Worm (Caenorhabditis elegans) whole organism, L3 larva: ENCODE data around the gene C09B9.4.

Experiments used
- ama-1 ChIP-seq: fragments of 150-350 bp; optimal IDR thresholded peaks from 2 replicates; lab custom pipeline; 2018
- ceh-28 ChIP-seq: fragments of 150-350 bp; optimal IDR thresholded peaks from 2 replicates; lab custom pipeline; 2014; ENCODE audit warnings: missing biosample characterization, missing genetic modification reagents, missing genetic modification characterization
- ceh-82 ChIP-seq: fragments of 150-350 bp; optimal IDR thresholded peaks from 2 replicates; lab custom pipeline; 2014; ENCODE audit warnings: missing biosample characterization, missing genetic modification characterization
- ceh-9 ChIP-seq: sonication (generic microtip); optimal IDR thresholded peaks from 2 replicates; lab custom pipeline; 2018; ENCODE audit warnings: missing biosample characterization, missing genetic modification characterization
- daf-12 ChIP-seq: fragments of 150-350 bp; optimal IDR thresholded peaks from 2 replicates; lab custom pipeline; 2014; ENCODE audit warnings: missing biosample characterization, missing genetic modification reagents, missing genetic modification characterization
- egl-27 ChIP-seq: sonication (generic microtip); optimal IDR thresholded peaks from 4 replicates; lab custom pipeline; 2017; ENCODE audit warnings: missing biosample characterization, missing genetic modification reagents, missing genetic modification characterization
- egl-5 ChIP-seq: fragments of 150-350 bp; optimal IDR thresholded peaks from 2 replicates; lab custom pipeline; 2017; ENCODE audit warnings: missing biosample characterization, missing genetic modification reagents, missing genetic modification characterization, inconsistent platforms
- elt-1 ChIP-seq: fragments of 150-350 bp; optimal IDR thresholded peaks from 2 replicates; lab custom pipeline; 2014; ENCODE audit warnings: missing biosample characterization, missing genetic modification characterization
- elt-2 ChIP-seq: sonication (generic microtip); optimal IDR thresholded peaks from 2 replicates; lab custom pipeline; 2016; ENCODE audit warnings: missing genetic modification reagents, mild to moderate bottlenecking, missing genetic modification characterization, missing compliant biosample characterization
- elt-3 ChIP-seq, 3 experiments: fragments of 150-350 bp in 1 of 3; sonication (generic microtip) in 2 of 3; optimal IDR thresholded peaks; 2 replicates in 2 of 3; 4 replicates in 1 of 3; lab custom pipeline; 2014 to 2017; ENCODE audit warnings: missing biosample characterization in 3 of 3, missing genetic modification characterization in 3 of 3
- eor-1 ChIP-seq, 2 experiments: fragments of 150-350 bp; optimal IDR thresholded peaks; 2 replicates each; lab custom pipeline; 2014 to 2018; ENCODE audit warnings: missing biosample characterization in 2 of 2, missing genetic modification characterization in 2 of 2
- fkh-2 ChIP-seq: fragments of 150-350 bp; optimal IDR thresholded peaks from 2 replicates; lab custom pipeline; 2014; ENCODE audit warnings: missing biosample characterization, missing genetic modification reagents, missing genetic modification characterization
- fos-1 ChIP-seq: fragments of 150-350 bp; optimal IDR thresholded peaks from 2 replicates; lab custom pipeline; 2014; ENCODE audit warnings: missing biosample characterization, missing genetic modification characterization
- hmg-11 ChIP-seq: sonication (generic microtip); optimal IDR thresholded peaks from 2 replicates; lab custom pipeline; 2016; ENCODE audit warnings: missing genetic modification characterization, missing compliant biosample characterization
- jun-1 ChIP-seq: fragments of 150-350 bp; optimal IDR thresholded peaks from 2 replicates; lab custom pipeline; 2014; ENCODE audit warnings: missing biosample characterization, missing genetic modification reagents, missing genetic modification characterization
- lin-15B ChIP-seq: fragments of 150-350 bp; optimal IDR thresholded peaks from 2 replicates; lab custom pipeline; 2014; ENCODE audit warnings: missing biosample characterization, missing genetic modification characterization
- lin-39 ChIP-seq: fragments of 150-350 bp; optimal IDR thresholded peaks from 2 replicates; lab custom pipeline; 2018; ENCODE audit warnings: missing biosample characterization, missing genetic modification reagents, missing genetic modification characterization
- lsy-12 ChIP-seq: sonication (generic microtip); optimal IDR thresholded peaks from 2 replicates; lab custom pipeline; 2016; ENCODE audit warnings: mild to moderate bottlenecking, missing genetic modification characterization, missing compliant biosample characterization
- mdl-1 ChIP-seq: fragments of 150-350 bp; optimal IDR thresholded peaks from 2 replicates; lab custom pipeline; 2014; ENCODE audit warnings: missing biosample characterization, missing genetic modification characterization
- mml-1 ChIP-seq: fragments of 150-350 bp; sonication (generic microtip); optimal IDR thresholded peaks from 3 replicates; lab custom pipeline; 2014; ENCODE audit warnings: missing biosample characterization, missing genetic modification characterization
- nfya-1 ChIP-seq: sonication (generic microtip); optimal IDR thresholded peaks from 2 replicates; lab custom pipeline; 2017; ENCODE audit warnings: missing genetic modification characterization, mild to moderate bottlenecking, missing compliant biosample characterization, antibody characterized with exemption, moderate library complexity; ENCODE audit not compliant: insufficient read depth
- nhr-11 ChIP-seq: fragments of 150-350 bp; optimal IDR thresholded peaks from 2 replicates; lab custom pipeline; 2014; ENCODE audit warnings: missing biosample characterization, missing genetic modification characterization
- nhr-12 ChIP-seq: fragments of 150-350 bp; optimal IDR thresholded peaks from 2 replicates; lab custom pipeline; 2014; ENCODE audit warnings: missing biosample characterization, missing genetic modification characterization
- nhr-23 ChIP-seq: fragments of 150-350 bp; optimal IDR thresholded peaks from 2 replicates; lab custom pipeline; 2014; ENCODE audit warnings: missing biosample characterization, missing genetic modification reagents, missing genetic modification characterization
- nhr-237 ChIP-seq: fragments of 150-350 bp; optimal IDR thresholded peaks from 2 replicates; lab custom pipeline; 2014; ENCODE audit warnings: missing biosample characterization, missing genetic modification characterization
- nhr-25 ChIP-seq: sonication (generic microtip); optimal IDR thresholded peaks from 2 replicates; lab custom pipeline; 2017; ENCODE audit warnings: missing biosample characterization, missing genetic modification characterization
- nhr-28 ChIP-seq: fragments of 150-350 bp; optimal IDR thresholded peaks from 2 replicates; lab custom pipeline; 2014; ENCODE audit warnings: missing biosample characterization, missing genetic modification characterization
- nhr-67 ChIP-seq: fragments of 150-350 bp; optimal IDR thresholded peaks from 2 replicates; lab custom pipeline; 2014; ENCODE audit warnings: missing biosample characterization, missing genetic modification characterization
- nhr-76 ChIP-seq: fragments of 150-350 bp; sonication (generic microtip); optimal IDR thresholded peaks from 5 replicates; lab custom pipeline; 2014; ENCODE audit warnings: missing biosample characterization, missing genetic modification characterization
- pqm-1 ChIP-seq: fragments of 150-350 bp; optimal IDR thresholded peaks from 2 replicates; lab custom pipeline; 2017; ENCODE audit warnings: missing biosample characterization, missing genetic modification characterization, inconsistent platforms
- sea-2 ChIP-seq: fragments of 150-350 bp; sonication (generic microtip); optimal IDR thresholded peaks from 4 replicates; lab custom pipeline; 2014; ENCODE audit warnings: missing biosample characterization, missing genetic modification reagents, missing genetic modification characterization
- snpc-4 ChIP-seq: fragments of 150-350 bp; optimal IDR thresholded peaks from 2 replicates; lab custom pipeline; 2014; ENCODE audit warnings: missing biosample characterization, missing genetic modification characterization
- unc-39 ChIP-seq: sonication (generic microtip); optimal IDR thresholded peaks from 4 replicates; lab custom pipeline; 2017; ENCODE audit warnings: missing biosample characterization, missing genetic modification characterization
- zag-1 ChIP-seq: fragments of 150-350 bp; optimal IDR thresholded peaks from 2 replicates; lab custom pipeline; 2014; ENCODE audit warnings: missing biosample characterization, missing genetic modification characterization
- ztf-11 ChIP-seq: fragments of 150-350 bp; optimal IDR thresholded peaks from 2 replicates; lab custom pipeline; 2014; ENCODE audit warnings: missing biosample characterization, missing genetic modification characterization
- ztf-4 ChIP-seq: fragments of 150-350 bp; optimal IDR thresholded peaks from 2 replicates; lab custom pipeline; 2014; ENCODE audit warnings: missing biosample characterization, missing genetic modification characterization

The C09B9.4 gene

DNA sequence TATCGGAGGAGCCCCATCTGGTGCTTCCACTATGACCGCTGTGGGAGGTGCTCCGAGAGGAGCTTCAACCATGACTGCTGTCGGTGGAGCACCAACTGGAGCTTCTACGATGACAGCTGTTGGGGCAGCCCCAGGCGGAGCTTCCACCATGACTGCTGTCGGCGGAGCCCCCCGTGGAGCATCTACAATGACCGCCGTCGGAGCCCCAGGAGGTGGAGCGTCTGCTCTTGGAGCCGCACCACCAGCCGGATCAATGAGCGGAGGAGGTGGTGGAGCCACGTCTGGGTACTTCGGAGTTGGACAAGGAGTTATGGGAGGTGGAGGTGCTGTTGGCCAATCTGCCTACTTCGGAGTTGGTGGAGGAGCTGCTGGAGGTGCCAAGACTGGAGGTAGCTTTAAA, 36.2 kb downstream of the C09B9.4 start:
- TF ChIP-seq nhr-76 (no peak), mdl-1 (tag; lab: Kevin White, UChicago) (no peak), nhr-11 (no peak), egl-5 (tag; lab: Kevin White, UChicago) (no peak), ceh-28 (tag; lab: Kevin White, UChicago) (no peak)

DNA sequence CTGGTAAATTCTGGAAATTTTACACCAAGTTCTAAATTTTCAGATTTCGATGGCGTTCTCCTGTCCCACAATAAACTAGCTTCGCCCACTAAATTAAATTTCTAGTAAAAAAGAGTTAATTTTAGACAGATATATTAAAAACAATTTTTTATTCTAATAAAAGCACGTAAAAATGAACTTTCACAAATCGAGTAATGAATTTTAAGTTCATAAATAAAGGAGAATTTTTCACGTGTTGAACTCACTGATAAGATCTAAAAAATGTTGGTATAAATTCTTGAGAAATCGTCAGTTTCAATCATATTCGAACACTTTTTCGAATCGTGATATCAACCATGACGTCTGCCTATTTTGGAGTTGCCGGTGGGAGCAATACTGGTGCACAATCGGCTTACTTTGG, 37.3 kb downstream of the C09B9.4 start, which contains the start of gene ssq-2:
TSS of gene ssq-2 (plus strand) at position 301 of the 400 bp plus-strand sequence.
- no peak for TF ChIP-seq nhr-67 (tag; lab: Kevin White, UChicago)
- TF ChIP-seq nfya-1 (tag; lab: Kevin White, UChicago): no peak
- TF ChIP-seq elt-2 (tag; lab: Kevin White, UChicago): no peak
- TF ChIP-seq lsy-12 (tag; lab: Kevin White, UChicago): no peak
- TF ChIP-seq lin-15B (tag; lab: Kevin White, UChicago): no peak
- TF ChIP-seq snpc-4 (tag; lab: Kevin White, UChicago): no peak
- TF ChIP-seq nhr-237 (tag; lab: Kevin White, UChicago): no peak
- no peak for TF ChIP-seq egl-5 (tag; lab: Kevin White, UChicago)
- no peak for TF ChIP-seq ceh-82 (tag; lab: Kevin White, UChicago)
- TF ChIP-seq elt-1 (tag; lab: Kevin White, UChicago): no peak
- TF ChIP-seq nhr-28: no peak
- no peak for TF ChIP-seq unc-39 (tag; lab: Kevin White, UChicago)
- TF ChIP-seq hmg-11: no peak
- TF ChIP-seq nhr-23: no peak
- no peak for TF ChIP-seq nhr-25 (tag; lab: Kevin White, UChicago)
- no peak for TF ChIP-seq pqm-1 (tag; lab: Kevin White, UChicago)
- no peak for TF ChIP-seq ztf-4
- no peak for TF ChIP-seq nhr-11
- TF ChIP-seq sea-2 (GFP tag; lab: Kevin White, UChicago): no peak
- TF ChIP-seq fkh-2 (tag; lab: Kevin White, UChicago): no peak

DNA sequence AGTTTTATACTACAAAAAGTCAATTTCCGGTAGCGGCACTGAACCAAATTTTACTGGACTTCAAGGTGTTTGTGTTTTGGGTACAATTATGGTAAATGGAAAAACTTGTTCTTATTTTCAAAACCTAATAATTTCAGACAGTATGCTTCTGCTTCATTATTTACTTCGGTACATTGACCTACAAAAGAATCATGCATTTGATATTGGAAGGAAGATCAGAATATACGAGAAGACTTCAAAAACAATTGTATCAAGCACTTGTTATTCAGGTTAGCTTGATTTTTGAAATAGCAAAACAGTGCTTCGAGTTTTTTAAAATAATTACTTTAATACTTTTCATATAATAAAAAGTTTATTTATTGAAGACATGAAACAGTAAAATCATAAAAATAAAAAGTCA, 40.0 kb downstream of the C09B9.4 start:
- TF ChIP-seq fos-1 (tag; lab: Kevin White, UChicago) (no peak), elt-1 (tag; lab: Kevin White, UChicago) (no peak), nhr-12 (tag; lab: Kevin White, UChicago) (no peak), nhr-76 (no peak), zag-1 (tag; lab: Kevin White, UChicago) (no peak), daf-12 (tag; lab: Kevin White, UChicago) (no peak), ztf-4 (no peak), nhr-67 (tag; lab: Kevin White, UChicago) (no peak), jun-1 (tag; lab: Kevin White, UChicago) (no peak), unc-39 (tag; lab: Kevin White, UChicago) (no peak), ceh-9 (no peak)

DNA sequence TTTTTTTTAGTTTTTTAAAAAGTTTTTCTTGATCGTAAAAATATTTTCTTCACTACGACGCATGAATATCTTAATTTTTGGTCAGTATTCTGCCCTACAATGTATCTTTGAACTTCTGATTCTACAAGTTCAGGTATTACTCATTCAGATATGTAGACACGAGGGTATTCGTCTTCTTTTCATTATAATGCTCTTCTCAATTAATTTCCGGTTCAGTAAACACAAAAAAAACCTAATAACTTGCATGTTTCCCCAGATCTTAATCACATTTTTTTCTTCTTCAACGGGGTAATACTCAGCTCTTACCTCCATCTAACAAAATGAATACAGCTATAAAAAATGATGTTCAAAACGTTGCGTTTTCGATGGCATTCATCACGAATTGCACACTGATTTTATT, 41.1 kb downstream of the C09B9.4 start, which contains the start of gene str-162:
TSS of gene str-162 (plus strand) at position 301 of the 400 bp plus-strand sequence.
- TF ChIP-seq fos-1 (tag; lab: Kevin White, UChicago) (no peak), nhr-12 (tag; lab: Kevin White, UChicago) (no peak)

DNA sequence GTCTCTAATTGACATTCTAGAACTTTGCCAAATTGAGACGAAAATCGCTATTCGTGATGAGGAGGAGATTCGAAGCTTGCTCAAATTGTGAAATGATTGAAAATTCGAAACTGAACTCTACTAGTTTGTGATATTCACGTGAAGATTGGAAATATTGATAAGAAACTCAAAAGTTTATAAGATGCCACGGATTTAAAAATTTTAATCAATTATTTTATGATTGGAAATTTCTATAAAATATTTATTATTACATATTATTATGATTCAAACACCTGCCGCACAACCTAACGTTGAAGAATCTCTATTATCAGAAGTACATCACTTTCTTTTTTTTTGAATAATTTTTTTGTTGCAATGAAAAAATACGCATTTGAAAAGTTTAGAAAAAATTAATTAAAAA, 44.6 kb downstream of the C09B9.4 start, which contains the start of gene E03H12.7:
TSS of gene E03H12.7 (minus strand) at position 101 of the 400 bp plus-strand sequence.
- no peak for TF ChIP-seq elt-2 (tag; lab: Kevin White, UChicago)
- no peak for TF ChIP-seq egl-5 (tag; lab: Kevin White, UChicago)
- TF ChIP-seq egl-27 (tag; lab: Kevin White, UChicago): no peak
- no peak for TF ChIP-seq mml-1 (tag; lab: Kevin White, UChicago)
- TF ChIP-seq nhr-11: no peak
- TF ChIP-seq ama-1 (lab: Kevin White, UChicago): no peak
- no peak for TF ChIP-seq nfya-1 (tag; lab: Kevin White, UChicago)
- no peak for TF ChIP-seq ztf-11 (tag; lab: Kevin White, UChicago)
- TF ChIP-seq lin-39: no peak
- TF ChIP-seq nhr-76: no peak
- TF ChIP-seq zag-1 (tag; lab: Kevin White, UChicago): no peak
- TF ChIP-seq snpc-4 (tag; lab: Kevin White, UChicago): no peak
- TF ChIP-seq eor-1 (tag; optimal IDR thresholded peaks at IDR 0.05; lab: Kevin White, UChicago): no peak
- TF ChIP-seq elt-1 (tag; lab: Kevin White, UChicago): no peak
- TF ChIP-seq nhr-237 (tag; lab: Kevin White, UChicago): no peak
- TF ChIP-seq elt-3 (tag; optimal IDR thresholded peaks at IDR 0.05; lab: Kevin White, UChicago): no peak
- TF ChIP-seq ceh-28 (tag; lab: Kevin White, UChicago): no peak
